Worm (Caenorhabditis elegans) whole organism, midembryonic: ENCODE data around the gene B0507.6.

Source experiments
- T22C8.4 ChIP-seq: fragments of 200-800 bp; sonication (Bioruptor generic); IDR thresholded peaks from 2 replicates; pipeline ENCODE4 v1.3.6; 2022; ENCODE audit warnings: missing genetic modification characterization, missing compliant biosample characterization
- flt-1 ChIP-seq: fragments of 200-800 bp; sonication (Bioruptor generic); IDR thresholded peaks from 2 replicates; pipeline ENCODE4 v1.3.6; 2022; ENCODE audit warnings: missing genetic modification characterization, missing compliant biosample characterization
- klf-2 ChIP-seq: fragments of 200-800 bp; sonication (Bioruptor generic); conservative IDR thresholded peaks from 2 replicates; pipeline ENCODE4 v1.3.6; 2022; ENCODE audit warnings: missing genetic modification reagents, missing genetic modification characterization, missing compliant biosample characterization
- med-1 ChIP-seq: sonication (generic microtip); optimal IDR thresholded peaks from 2 replicates; lab custom pipeline; 2017; ENCODE audit warnings: missing genetic modification characterization, mild to moderate bottlenecking, missing compliant biosample characterization, antibody characterized with exemption, missing genetic modification reagents; ENCODE audit not compliant: insufficient read depth
- ref-1 ChIP-seq: fragments of 200-800 bp; sonication (Bioruptor generic); conservative IDR thresholded peaks from 2 replicates; pipeline ENCODE4 v1.3.6; 2022; ENCODE audit warnings: missing genetic modification reagents, missing genetic modification characterization, missing compliant biosample characterization

ce11 chrV:8730991-8731390 lies 15.0 kb upstream of the B0507.6 start:
- TF ChIP-seq flt-1 (GFP tag; lab: Robert Waterston, UW) = no peak
- TF ChIP-seq ref-1 (GFP tag; lab: Robert Waterston, UW) = no peak
- TF ChIP-seq klf-2 = no peak
- TF ChIP-seq T22C8.4 (GFP tag; lab: Robert Waterston, UW) = no peak
- TF ChIP-seq med-1 = no peak
